Fruit fly (Drosophila melanogaster) whole organism, prepupa: ENCODE results near the gene dar1.

Experiments
- Blimp-1 ChIP-seq: fragments of 200-800 bp; sonication (Bioruptor generic); optimal IDR thresholded peaks from 3 replicates; lab custom pipeline; 2017; ENCODE audit warnings: missing biosample characterization, missing genetic modification characterization, mild to moderate bottlenecking, moderate library complexity, missing genetic modification reagents
- CG10631 ChIP-seq: fragments of 200-800 bp; sonication (Bioruptor generic); optimal IDR thresholded peaks from 2 replicates; lab custom pipeline; 2016; ENCODE audit warnings: missing biosample characterization, missing genetic modification characterization
- CG10669 ChIP-seq: fragments of 200-800 bp; sonication (Bioruptor generic); optimal IDR thresholded peaks from 3 replicates; lab custom pipeline; 2018; ENCODE audit warnings: missing biosample characterization, mild to moderate bottlenecking, missing genetic modification characterization, moderate library complexity
- CG11294 ChIP-seq: fragments of 200-800 bp; sonication (Bioruptor generic); IDR thresholded peaks from 2 replicates; pipeline ENCODE4 v1.3.6; 2022; ENCODE audit warnings: missing biosample characterization, missing genetic modification characterization
- CG11762 ChIP-seq: fragments of 200-800 bp; sonication (Bioruptor generic); optimal IDR thresholded peaks from 3 replicates; lab custom pipeline; 2016; ENCODE audit warnings: missing biosample characterization, missing genetic modification characterization; ENCODE audit not compliant: insufficient read depth
- CG15336 ChIP-seq: fragments of 200-800 bp; sonication (Bioruptor generic); IDR thresholded peaks from 2 replicates; pipeline ENCODE4 v1.3.6; 2022; ENCODE audit warnings: missing biosample characterization, missing genetic modification characterization
- CG1621 ChIP-seq: fragments of 200-800 bp; sonication (Bioruptor generic); optimal IDR thresholded peaks from 3 replicates; lab custom pipeline; 2018; ENCODE audit warnings: missing biosample characterization, mild to moderate bottlenecking, missing genetic modification characterization
- CG16779 ChIP-seq: fragments of 200-800 bp; sonication (Bioruptor generic); optimal IDR thresholded peaks from 3 replicates; lab custom pipeline; 2017; ENCODE audit warnings: missing biosample characterization, mild to moderate bottlenecking, missing genetic modification characterization
- CG31627 ChIP-seq: fragments of 200-800 bp; sonication (Bioruptor generic); optimal IDR thresholded peaks from 3 replicates; lab custom pipeline; 2016; ENCODE audit warnings: missing biosample characterization, missing genetic modification characterization
- CG32006 ChIP-seq: fragments of 200-800 bp; sonication (Bioruptor generic); optimal IDR thresholded peaks from 3 replicates; lab custom pipeline; 2017; ENCODE audit warnings: missing biosample characterization, mild to moderate bottlenecking, missing genetic modification characterization
- CG34406 ChIP-seq: fragments of 200-800 bp; sonication (Bioruptor generic); optimal IDR thresholded peaks from 3 replicates; lab custom pipeline; 2016; ENCODE audit warnings: missing biosample characterization, missing genetic modification characterization
- CG3919 ChIP-seq: fragments of 200-800 bp; sonication (Bioruptor generic); optimal IDR thresholded peaks from 3 replicates; lab custom pipeline; 2016; ENCODE audit warnings: missing biosample characterization, missing genetic modification characterization
- CG6163 ChIP-seq: fragments of 200-800 bp; sonication (Bioruptor generic); IDR thresholded peaks from 3 replicates; pipeline ENCODE4 v1.3.6; 2022; ENCODE audit warnings: missing biosample characterization, missing genetic modification characterization
- CG6276 ChIP-seq: fragments of 200-800 bp; sonication (Bioruptor generic); optimal IDR thresholded peaks from 2 replicates; lab custom pipeline; 2017; ENCODE audit warnings: missing biosample characterization, mild to moderate bottlenecking, missing genetic modification characterization
- CG6792 ChIP-seq: fragments of 200-800 bp; sonication (Bioruptor generic); optimal IDR thresholded peaks from 3 replicates; lab custom pipeline; 2016; ENCODE audit warnings: missing biosample characterization, missing genetic modification characterization
- CG6808 ChIP-seq: fragments of 200-800 bp; sonication (Bioruptor generic); optimal IDR thresholded peaks from 3 replicates; lab custom pipeline; 2017; ENCODE audit warnings: missing biosample characterization, missing genetic modification characterization, mild to moderate bottlenecking, moderate library complexity, missing genetic modification reagents
- CG6854 ChIP-seq: fragments of 200-800 bp; sonication (Bioruptor generic); optimal IDR thresholded peaks from 2 replicates; lab custom pipeline; 2017; ENCODE audit warnings: missing biosample characterization, mild to moderate bottlenecking, missing genetic modification characterization
- CG8119 ChIP-seq: fragments of 200-800 bp; sonication (Bioruptor generic); IDR thresholded peaks from 3 replicates; pipeline ENCODE4 v1.3.6; 2022; ENCODE audit warnings: missing biosample characterization, missing genetic modification characterization
- CG8632 ChIP-seq: fragments of 200-800 bp; sonication (Bioruptor generic); optimal IDR thresholded peaks from 3 replicates; lab custom pipeline; 2016; ENCODE audit warnings: missing biosample characterization, missing genetic modification characterization
- Eip78C ChIP-seq: fragments of 200-800 bp; sonication (Bioruptor generic); peaks from one replicate; lab custom pipeline; 2016; ENCODE audit warnings: missing biosample characterization, missing genetic modification characterization
- Eip93F ChIP-seq: fragments of 200-800 bp; sonication (Bioruptor generic); optimal IDR thresholded peaks from 2 replicates; lab custom pipeline; 2016; ENCODE audit warnings: missing biosample characterization, mild to moderate bottlenecking, missing genetic modification characterization
- Ets21C ChIP-seq: fragments of 200-800 bp; sonication (Bioruptor generic); optimal IDR thresholded peaks from 3 replicates; lab custom pipeline; 2016; ENCODE audit warnings: missing biosample characterization, missing genetic modification characterization
- Ets96B ChIP-seq: fragments of 200-800 bp; optimal IDR thresholded peaks from 2 replicates; lab custom pipeline; 2019; ENCODE audit warnings: missing biosample characterization, mild to moderate bottlenecking, missing genetic modification characterization, moderate library complexity
- Hr38 ChIP-seq: sonication (Bioruptor generic); optimal IDR thresholded peaks from 2 replicates; lab custom pipeline; 2016; ENCODE audit warnings: missing biosample characterization, missing genetic modification characterization
- Hr39 ChIP-seq: fragments of 200-800 bp; sonication (Bioruptor generic); optimal IDR thresholded peaks from 2 replicates; lab custom pipeline; 2016; ENCODE audit warnings: missing biosample characterization, missing genetic modification characterization
- Hr4 ChIP-seq: fragments of 200-800 bp; sonication (Bioruptor generic); optimal IDR thresholded peaks from 3 replicates; lab custom pipeline; 2016; ENCODE audit warnings: missing biosample characterization, missing genetic modification characterization
- Met ChIP-seq: fragments of 200-800 bp; sonication (Bioruptor generic); optimal IDR thresholded peaks from 3 replicates; lab custom pipeline; 2016; ENCODE audit warnings: missing biosample characterization, missing genetic modification characterization
- OdsH ChIP-seq: fragments of 200-800 bp; sonication (Bioruptor generic); optimal IDR thresholded peaks from 3 replicates; lab custom pipeline; 2016; ENCODE audit warnings: missing biosample characterization, missing genetic modification characterization
- Smox ChIP-seq: fragments of 200-800 bp; sonication (Bioruptor generic); optimal IDR thresholded peaks from 3 replicates; lab custom pipeline; 2016; ENCODE audit warnings: missing biosample characterization, missing genetic modification characterization
- Sox102F ChIP-seq: fragments of 200-800 bp; sonication (Bioruptor generic); optimal IDR thresholded peaks from 2 replicates; lab custom pipeline; 2016; ENCODE audit warnings: missing biosample characterization, mild to moderate bottlenecking, missing genetic modification characterization
- Sox14 ChIP-seq: fragments of 200-800 bp; sonication (Bioruptor generic); optimal IDR thresholded peaks from 3 replicates; lab custom pipeline; 2016; ENCODE audit warnings: missing biosample characterization, missing genetic modification characterization
- achi ChIP-seq: fragments of 200-800 bp; sonication (Bioruptor generic); optimal IDR thresholded peaks from 3 replicates; lab custom pipeline; 2016; ENCODE audit warnings: missing biosample characterization, missing genetic modification characterization
- acj6 ChIP-seq: fragments of 200-800 bp; sonication (Bioruptor generic); optimal IDR thresholded peaks from 3 replicates; lab custom pipeline; 2016; ENCODE audit warnings: missing biosample characterization, missing genetic modification characterization
- cyc ChIP-seq: fragments of 200-800 bp; sonication (Bioruptor generic); optimal IDR thresholded peaks from 3 replicates; lab custom pipeline; 2016; ENCODE audit warnings: missing biosample characterization, missing genetic modification characterization
- dsx ChIP-seq: fragments of 200-800 bp; optimal IDR thresholded peaks from 3 replicates; lab custom pipeline; 2019; ENCODE audit warnings: missing biosample characterization, mild to moderate bottlenecking, missing genetic modification characterization, moderate library complexity; ENCODE audit not compliant: poor library complexity, severe bottlenecking
- eg ChIP-seq: fragments of 200-800 bp; sonication (Bioruptor generic); IDR thresholded peaks from 3 replicates; pipeline ENCODE4 v1.3.6; 2022; ENCODE audit warnings: missing biosample characterization, missing genetic modification characterization
- esn ChIP-seq: fragments of 200-800 bp; sonication (Bioruptor generic); optimal IDR thresholded peaks from 2 replicates; lab custom pipeline; 2016; ENCODE audit warnings: missing biosample characterization, mild to moderate bottlenecking, missing genetic modification characterization, moderate library complexity
- fd85E ChIP-seq: fragments of 200-800 bp; sonication (Bioruptor generic); optimal IDR thresholded peaks from 3 replicates; lab custom pipeline; 2016; ENCODE audit warnings: missing biosample characterization, missing genetic modification characterization
- fkh ChIP-seq: fragments of 200-800 bp; sonication (Bioruptor generic); optimal IDR thresholded peaks from 3 replicates; lab custom pipeline; 2017; ENCODE audit warnings: missing biosample characterization, mild to moderate bottlenecking, missing genetic modification characterization, moderate library complexity
- lz ChIP-seq: fragments of 200-800 bp; sonication (Bioruptor generic); optimal IDR thresholded peaks from 3 replicates; lab custom pipeline; 2016; ENCODE audit warnings: missing biosample characterization, missing genetic modification characterization
- net ChIP-seq: fragments of 200-800 bp; sonication (Bioruptor generic); optimal IDR thresholded peaks from 3 replicates; lab custom pipeline; 2016; ENCODE audit warnings: missing biosample characterization, missing genetic modification characterization
- spab ChIP-seq: fragments of 200-800 bp; sonication (Bioruptor generic); optimal IDR thresholded peaks from 2 replicates; lab custom pipeline; 2017; ENCODE audit warnings: missing biosample characterization, mild to moderate bottlenecking, missing genetic modification characterization, missing genetic modification reagents
- svp ChIP-seq: fragments of 200-800 bp; sonication (Bioruptor generic); peaks from one replicate; lab custom pipeline; 2016; ENCODE audit warnings: missing biosample characterization, missing genetic modification characterization
- topi ChIP-seq: fragments of 200-800 bp; sonication (Bioruptor generic); optimal IDR thresholded peaks from 3 replicates; lab custom pipeline; 2016; ENCODE audit warnings: missing biosample characterization, missing genetic modification characterization
- vri ChIP-seq: fragments of 200-800 bp; sonication (Bioruptor generic); optimal IDR thresholded peaks from 3 replicates; lab custom pipeline; 2016; ENCODE audit warnings: missing biosample characterization, mild to moderate bottlenecking, missing genetic modification characterization

Gene dar1

DNA sequence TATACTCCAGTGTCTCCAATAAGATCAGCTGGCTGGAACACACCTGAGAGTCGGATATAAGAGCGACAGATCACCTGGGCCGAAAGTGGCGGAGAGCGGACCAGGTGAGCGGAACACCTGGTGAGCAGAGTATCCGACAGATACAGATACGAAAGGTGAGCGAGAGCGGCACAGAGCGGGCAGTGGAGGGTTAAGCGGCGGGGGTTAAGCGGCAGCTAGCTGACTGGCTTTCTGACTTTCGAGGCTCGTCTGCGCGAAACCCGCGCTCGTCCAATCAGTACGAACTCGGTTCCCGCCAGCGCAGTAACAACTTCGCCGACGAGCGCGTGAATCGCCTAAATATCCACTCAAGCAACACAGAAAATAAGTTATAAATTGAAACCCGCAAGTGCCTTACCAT is at the start of gene dar1 (continued):
- no peak for TF ChIP-seq Hr39 (GFP tag; lab: Kevin White, UChicago)
- TF ChIP-seq Ets96B (tag; lab: Kevin White, UChicago) = no peak
- no peak for TF ChIP-seq fkh
- TF ChIP-seq CG11294 = 0 out of 2 replicates have a peak, but pooled peaks have one; percentile 13
- no peak for TF ChIP-seq CG16779 (tag; lab: Kevin White, UChicago)

DNA sequence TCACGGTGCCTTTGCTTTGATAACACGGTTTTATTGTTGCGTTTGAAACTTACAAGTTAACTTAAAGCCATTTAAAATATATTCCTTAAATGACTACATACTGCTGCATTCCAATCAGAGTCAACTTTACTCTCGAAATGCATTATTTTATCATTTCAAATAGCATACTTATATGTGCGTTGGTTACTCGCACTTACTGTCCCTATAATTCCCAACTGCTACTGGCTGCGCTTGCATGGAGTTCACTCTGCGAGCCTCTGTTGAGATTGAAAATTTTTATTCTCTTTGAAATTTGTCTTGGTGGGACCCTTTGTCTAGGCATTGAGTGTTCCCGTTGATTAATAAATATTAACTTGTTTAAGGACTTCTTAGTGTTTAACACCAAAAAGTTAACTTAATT is 32.6 kb upstream of the dar1 start:
- TF ChIP-seq fd85E (no peak), CG16779 (tag; lab: Kevin White, UChicago) (no peak), achi (GFP tag; lab: Kevin White, UChicago) (no peak), Smox (GFP tag; lab: Kevin White, UChicago) (no peak), CG15336 (GFP tag; lab: Robert Waterston, UW) (no peak), net (no peak), topi (GFP tag; lab: Kevin White, UChicago) (no peak), eg (GFP tag; lab: Robert Waterston, UW) (no peak), Blimp-1 (no peak), CG6808 (GFP tag; lab: Kevin White, UChicago) (no peak), vri (GFP tag; lab: Kevin White, UChicago) (no peak), CG10669 (GFP tag; lab: Kevin White, UChicago) (no peak), CG6792 (GFP tag; lab: Kevin White, UChicago) (no peak), Hr38 (no peak)

- no peak for TF ChIP-seq lz (GFP tag; lab: Kevin White, UChicago)
- TF ChIP-seq spab (GFP tag; lab: Kevin White, UChicago) = no peak
- TF ChIP-seq Eip93F = no peak
- TF ChIP-seq CG34406 (GFP tag; lab: Kevin White, UChicago) = no peak
- no peak for TF ChIP-seq Eip78C (GFP tag; lab: Kevin White, UChicago)
- no peak for TF ChIP-seq CG31627 (GFP tag; lab: Kevin White, UChicago)
- no peak for TF ChIP-seq Hr39 (GFP tag; lab: Kevin White, UChicago)
- TF ChIP-seq acj6 = no peak
- TF ChIP-seq svp (GFP tag; lab: Kevin White, UChicago) = no peak
- TF ChIP-seq Met (GFP tag; lab: Kevin White, UChicago) = no peak
- no peak for TF ChIP-seq Blimp-1
- TF ChIP-seq CG10631 (GFP tag; lab: Kevin White, UChicago) = no peak
- no peak for TF ChIP-seq CG16779 (tag; lab: Kevin White, UChicago)
- TF ChIP-seq CG3919 (GFP tag; lab: Kevin White, UChicago) = no peak
- no peak for TF ChIP-seq fd85E
- no peak for TF ChIP-seq CG1621
- TF ChIP-seq dsx = no peak
- TF ChIP-seq CG6276 (GFP tag; lab: Kevin White, UChicago) = no peak
These were observed 29.8 kb upstream of the dar1 start for dm6 chr3L:3596346-3596745.

DNA sequence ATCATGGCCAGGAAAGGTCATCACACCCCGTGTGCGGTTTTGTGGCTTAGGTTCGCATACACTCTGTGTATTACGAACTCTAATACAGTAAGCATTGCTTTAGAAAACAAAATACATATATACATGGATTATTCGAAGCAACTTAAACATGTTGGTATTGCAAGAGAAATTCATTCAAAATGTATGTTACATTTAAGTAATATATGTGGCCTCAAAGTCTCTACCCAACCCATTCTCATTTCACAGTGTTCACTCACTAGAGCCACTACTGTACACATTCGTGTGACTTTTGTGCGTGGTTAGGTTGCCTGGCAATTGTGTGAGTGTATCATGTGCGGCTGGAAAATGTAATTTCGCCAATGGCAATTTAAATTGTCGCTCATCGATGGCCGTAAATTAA is 19.2 kb upstream of the dar1 start:
- TF ChIP-seq Met (GFP tag; lab: Kevin White, UChicago) = no peak
- no peak for TF ChIP-seq Sox102F
- no peak for TF ChIP-seq CG11762 (GFP tag; lab: Kevin White, UChicago)
- no peak for TF ChIP-seq achi (GFP tag; lab: Kevin White, UChicago)
- no peak for TF ChIP-seq CG6854 (GFP tag; lab: Kevin White, UChicago)
- TF ChIP-seq Hr4 (GFP tag; lab: Kevin White, UChicago) = peak; percentile 36
- TF ChIP-seq lz (GFP tag; lab: Kevin White, UChicago) = no peak
- no peak for TF ChIP-seq CG6276 (GFP tag; lab: Kevin White, UChicago)
- no peak for TF ChIP-seq CG34406 (GFP tag; lab: Kevin White, UChicago)
- TF ChIP-seq cyc (GFP tag; lab: Kevin White, UChicago) = no peak
- no peak for TF ChIP-seq CG1621
- TF ChIP-seq Blimp-1 = no peak
- TF ChIP-seq CG8119 (GFP tag; lab: Robert Waterston, UW) = no peak
- no peak for TF ChIP-seq topi (GFP tag; lab: Kevin White, UChicago)
- TF ChIP-seq fd85E = no peak
- TF ChIP-seq Ets21C = no peak
- no peak for TF ChIP-seq esn (GFP tag; lab: Kevin White, UChicago)
- no peak for TF ChIP-seq CG32006 (GFP tag; lab: Kevin White, UChicago)
- TF ChIP-seq eg (GFP tag; lab: Robert Waterston, UW) = no peak
- TF ChIP-seq Hr39 (GFP tag; lab: Kevin White, UChicago) = peak; percentile 9
- no peak for TF ChIP-seq CG8632 (GFP tag; lab: Kevin White, UChicago)
- TF ChIP-seq CG6163 (GFP tag; lab: Robert Waterston, UW) = 0 out of 3 replicates have a peak, but pooled peaks have one; percentile 35
- peak; percentile 8 for TF ChIP-seq OdsH
- TF ChIP-seq Sox14 = no peak
- TF ChIP-seq CG10669 (GFP tag; lab: Kevin White, UChicago) = no peak
- TF ChIP-seq CG31627 (GFP tag; lab: Kevin White, UChicago) = no peak
- TF ChIP-seq Hr38 = no peak
- no peak for TF ChIP-seq acj6
- TF ChIP-seq CG6792 (GFP tag; lab: Kevin White, UChicago) = no peak
- no peak for TF ChIP-seq CG11294
- TF ChIP-seq vri (GFP tag; lab: Kevin White, UChicago) = no peak
